Fruit fly (Drosophila melanogaster): ENCODE measurements around the gene danr.

danr gene

DNA sequence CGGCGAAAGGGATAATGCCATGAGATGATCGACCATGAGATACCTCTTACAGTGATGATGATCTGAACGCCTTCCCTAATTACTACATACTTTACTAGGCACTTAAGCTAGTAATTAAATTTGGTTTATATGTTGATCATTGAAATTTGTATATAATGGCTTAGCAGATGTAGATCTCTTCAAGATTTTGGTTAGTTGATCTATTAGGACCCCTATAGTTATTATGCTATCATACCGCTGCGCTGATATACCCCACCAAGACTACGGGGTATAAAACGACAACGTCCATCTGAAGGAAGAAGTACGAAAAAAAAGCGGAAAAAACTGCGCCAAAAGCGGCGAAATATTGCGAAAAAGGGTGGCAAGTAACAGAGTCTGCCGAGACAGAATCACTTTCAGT, 36.4 kb downstream of the danr start (continued):
- no peak for TF ChIP-seq CG34422 (GFP tag; IDR thresholded peaks at IDR 0.05)
- peak; percentile 70 for TF ChIP-seq CG18262 (tag; optimal IDR thresholded peaks at IDR 0.05)
- TF ChIP-seq CG10274 (GFP tag; optimal IDR thresholded peaks at IDR 0.05), result no peak
- no peak for TF ChIP-seq tup (GFP tag; optimal IDR thresholded peaks at IDR 0.05)
- no peak for TF ChIP-seq zen (tag; optimal IDR thresholded peaks at IDR 0.05)
- no peak for TF ChIP-seq CG1024 (GFP tag; IDR thresholded peaks at IDR 0.05)
- no peak for TF ChIP-seq eyg (GFP tag; optimal IDR thresholded peaks at IDR 0.05)
- no peak for TF ChIP-seq CG9876 (GFP tag; optimal IDR thresholded peaks at IDR 0.05)
- no peak for TF ChIP-seq her (GFP tag; optimal IDR thresholded peaks at IDR 0.05)
- no peak for TF ChIP-seq scrt (GFP tag; optimal IDR thresholded peaks at IDR 0.05)
- no peak for TF ChIP-seq CG11695 (GFP tag; IDR thresholded peaks at IDR 0.05)
- TF ChIP-seq bab2 (GFP tag; optimal IDR thresholded peaks at IDR 0.05), result no peak
- no peak for TF ChIP-seq CG2889 (GFP tag; IDR thresholded peaks at IDR 0.05)
- peak; percentile 40 for TF ChIP-seq CG7839 (tag; optimal IDR thresholded peaks at IDR 0.05)
- TF ChIP-seq CG14014 (GFP tag; IDR thresholded peaks at IDR 0.05), result no peak
- TF ChIP-seq al (GFP tag; IDR thresholded peaks at IDR 0.05), result no peak
- TF ChIP-seq jigr1 (GFP tag; IDR thresholded peaks at IDR 0.05), result no peak
- no peak for TF ChIP-seq Sry-β (GFP tag; optimal IDR thresholded peaks at IDR 0.05)
- no peak for TF ChIP-seq CG32767 (GFP tag; IDR thresholded peaks at IDR 0.05)
- no peak for TF ChIP-seq CG33213 (GFP tag; optimal IDR thresholded peaks at IDR 0.05)
- TF ChIP-seq CG4328 (GFP tag; optimal IDR thresholded peaks at IDR 0.05), result no peak
- TF ChIP-seq CG7271 (tag; optimal IDR thresholded peaks at IDR 0.05), result no peak
- TF ChIP-seq Dfd (GFP tag; optimal IDR thresholded peaks at IDR 0.05), result no peak
- no peak for TF ChIP-seq CG12219 (GFP tag; optimal IDR thresholded peaks at IDR 0.05)
- TF ChIP-seq Med (GFP tag), result peak; percentile 25
- TF ChIP-seq CG2712 (tag; optimal IDR thresholded peaks at IDR 0.05), result peak; percentile 58
- TF ChIP-seq zfh2 (GFP tag; optimal IDR thresholded peaks at IDR 0.05), result no peak
- TF ChIP-seq ara (GFP tag; IDR thresholded peaks at IDR 0.05), result no peak
- no peak for TF ChIP-seq CG34376 (GFP tag; optimal IDR thresholded peaks at IDR 0.05)
- no peak for TF ChIP-seq CG34224 (GFP tag; IDR thresholded peaks at IDR 0.05; ENCODE audit: partially characterized antibody)
- no peak for TF ChIP-seq CG3726 (GFP tag; IDR thresholded peaks at IDR 0.05)
- TF ChIP-seq Meics (GFP tag; optimal IDR thresholded peaks at IDR 0.05), result no peak
- peak; percentile 21 for TF ChIP-seq tin (GFP tag; optimal IDR thresholded peaks at IDR 0.05)
- no peak for TF ChIP-seq Mad (GFP tag; optimal IDR thresholded peaks at IDR 0.05)
- TF ChIP-seq CG15073 (GFP tag; optimal IDR thresholded peaks at IDR 0.05), result no peak
- TF ChIP-seq H15 (GFP tag; IDR thresholded peaks at IDR 0.05), result no peak
- TF ChIP-seq CG16779 (GFP tag; IDR thresholded peaks at IDR 0.05), result no peak
- TF ChIP-seq CG4404 (GFP tag; IDR thresholded peaks at IDR 0.05), result peak; percentile 55
- no peak for TF ChIP-seq hb (GFP tag; IDR thresholded peaks at IDR 0.05; ENCODE audit: partially characterized antibody)
- TF ChIP-seq CG9727 (GFP tag; optimal IDR thresholded peaks at IDR 0.05), result peak; percentile 67
- no peak for TF ChIP-seq CG10321 (GFP tag; IDR thresholded peaks at IDR 0.05)
- no peak for TF ChIP-seq Doc3 (GFP tag; IDR thresholded peaks at IDR 0.05; ENCODE audit: partially characterized antibody)
- TF ChIP-seq Hand (GFP tag; optimal IDR thresholded peaks at IDR 0.05), result no peak
- TF ChIP-seq CG13296 (GFP tag; optimal IDR thresholded peaks at IDR 0.05), result no peak
- no peak for TF ChIP-seq fd64A (GFP tag; optimal IDR thresholded peaks at IDR 0.05)
- peak in 1 of 2 experiments; percentile 37 for TF ChIP-seq Pdp1 (GFP tag; optimal IDR thresholded peaks at IDR 0.05)
- no peak for TF ChIP-seq btn (GFP tag; optimal IDR thresholded peaks at IDR 0.05)
- peak; percentile 71 for TF ChIP-seq CG10979 (tag; optimal IDR thresholded peaks at IDR 0.05)
- TF ChIP-seq lbe (GFP tag; optimal IDR thresholded peaks at IDR 0.05), result no peak
- no peak for TF ChIP-seq CG6254 (GFP tag; optimal IDR thresholded peaks at IDR 0.05)
- no peak for TF ChIP-seq NC2α (GFP tag; optimal IDR thresholded peaks at IDR 0.05)
- no peak for TF ChIP-seq CG8388 (GFP tag; optimal IDR thresholded peaks at IDR 0.05)
